Worm (Caenorhabditis elegans): ENCODE data around the gene nhr-97.

nhr-97 gene

ce11 chrIV:9798307-9798706 lies 40.9 kb downstream of the nhr-97 start (continued):
- TF ChIP-seq Y105C5A.15 (GFP tag; IDR thresholded peaks at IDR 0.05): no peak
- TF ChIP-seq ceh-32 (tag; optimal IDR thresholded peaks at IDR 0.05; ENCODE audit: poor library complexity): no peak
- peak; percentile 27 for TF ChIP-seq hlh-30 (tag; optimal IDR thresholded peaks at IDR 0.05; ENCODE audit: insufficient read depth)
- TF ChIP-seq mxl-3 (GFP tag; optimal IDR thresholded peaks at IDR 0.05): no peak
- TF ChIP-seq F37D6.2 (tag; optimal IDR thresholded peaks at IDR 0.05): no peak

ce11 chrIV:9799129-9799528 lies 41.7 kb downstream of the nhr-97 start, which contains the start of gene fat-4:
Gene fat-4, plus strand, starts transcription at chrIV:9799429.
- TF ChIP-seq daf-16 (GFP tag; optimal IDR thresholded peaks at IDR 0.05) (no peak), daf-16 (tag; optimal IDR thresholded peaks at IDR 0.05) (no peak), Y75B8A.6 (GFP tag; IDR thresholded peaks at IDR 0.05) (no peak), F49E8.2 (tag; optimal IDR thresholded peaks at IDR 0.05; ENCODE audit: borderline replicate concordance) (no peak), nhr-6 (tag; optimal IDR thresholded peaks at IDR 0.05) (no peak), hlh-30 (tag; optimal IDR thresholded peaks at IDR 0.05; ENCODE audit: insufficient read depth) (no peak), lin-38 (GFP tag; IDR thresholded peaks at IDR 0.05) (no peak), dmd-9 (GFP tag; IDR thresholded peaks at IDR 0.05) (no peak), lin-15B (tag; optimal IDR thresholded peaks at IDR 0.05) (no peak), dmd-8 (GFP tag; IDR thresholded peaks at IDR 0.05) (no peak), lin-13 (GFP tag; optimal IDR thresholded peaks at IDR 0.05) (no peak), lin-29 (GFP tag; IDR thresholded peaks at IDR 0.05) (no peak), tra-1 (GFP tag; IDR thresholded peaks at IDR 0.05) (no peak), ceh-44 (GFP tag; IDR thresholded peaks at IDR 0.05) (no peak)

ce11 chrIV:9799664-9800063 lies 42.2 kb downstream of the nhr-97 start:
- TF ChIP-seq dmd-6 (GFP tag; IDR thresholded peaks at IDR 0.05) (peak; percentile 24; the same call in 1 of the 2 replicates), aly-2 (tag; optimal IDR thresholded peaks at IDR 0.05) (no peak), nhr-102 (tag; optimal IDR thresholded peaks at IDR 0.05) (no peak), aha-1 (tag) (peak; percentile 84), lsy-2 (tag; optimal IDR thresholded peaks at IDR 0.05) (peak in 1 of 2 experiments; percentile 4), dve-1 (tag; optimal IDR thresholded peaks at IDR 0.05; ENCODE audit: insufficient read depth) (peak; percentile 41), T20F7.1 (GFP tag; optimal IDR thresholded peaks at IDR 0.05) (peak; percentile 28), F26F4.8 (GFP tag; conservative IDR thresholded peaks at IDR 0.05) (no peak), hlh-30 (tag; optimal IDR thresholded peaks at IDR 0.05; ENCODE audit: insufficient read depth) (peak; percentile 42), daf-16 (GFP tag; optimal IDR thresholded peaks at IDR 0.05) (no peak), daf-16 (tag; optimal IDR thresholded peaks at IDR 0.05) (peak; percentile 53), mxl-2 (GFP tag; conservative IDR thresholded peaks at IDR 0.05) (peak; percentile 93), hlh-11 (tag; optimal IDR thresholded peaks at IDR 0.05) (peak; percentile 55), dpl-1 (GFP tag; optimal IDR thresholded peaks at IDR 0.05) (no peak), ama-1 (optimal IDR thresholded peaks at IDR 0.05) (no peak)

ce11 chrIV:9801418-9801817 lies 44.0 kb downstream of the nhr-97 start:
- TF ChIP-seq dmd-9 (GFP tag; IDR thresholded peaks at IDR 0.05) (no peak), ceh-20 (GFP tag; IDR thresholded peaks at IDR 0.05) (peak; percentile 85), lin-1 (GFP tag; IDR thresholded peaks at IDR 0.05) (peak; percentile 95), T20F7.1 (GFP tag; optimal IDR thresholded peaks at IDR 0.05) (peak; percentile 53), snpc-4 (tag; optimal IDR thresholded peaks at IDR 0.05) (no peak), hif-1 (tag; optimal IDR thresholded peaks at IDR 0.05) (peak; percentile 24 to 79), lsy-2 (tag; optimal IDR thresholded peaks at IDR 0.05) (peak in 1 of 2 experiments; percentile 70), mxl-3 (GFP tag; optimal IDR thresholded peaks at IDR 0.05) (peak; percentile 28), php-3 (GFP tag; IDR thresholded peaks at IDR 0.05) (peak; percentile 99), mdt-29 (GFP tag; IDR thresholded peaks at IDR 0.05) (peak; percentile 70), D1046.2 (GFP tag; IDR thresholded peaks at IDR 0.05) (no peak), unc-62 (GFP tag; optimal IDR thresholded peaks at IDR 0.05 in 1 of 2) (peak; percentile 18 to 66), unc-62 (tag; optimal IDR thresholded peaks at IDR 0.05) (no peak), aha-1 (tag) (peak; percentile 83), daf-16 (GFP tag; optimal IDR thresholded peaks at IDR 0.05) (peak in 1 of 2 experiments; percentile 40), daf-16 (tag; optimal IDR thresholded peaks at IDR 0.05) (peak; percentile 92), pqm-1 (tag; optimal IDR thresholded peaks at IDR 0.05) (peak; percentile 98), dmd-6 (GFP tag; IDR thresholded peaks at IDR 0.05) (peak; percentile 98), egl-43 (GFP tag; IDR thresholded peaks at IDR 0.05) (no peak), mes-2 (tag; optimal IDR thresholded peaks at IDR 0.05; ENCODE audit: poor library complexity, severe bottlenecking) (peak; percentile 26), spr-3 (GFP tag; optimal IDR thresholded peaks at IDR 0.05) (no peak), skn-1 (tag; optimal IDR thresholded peaks at IDR 0.05) (no peak), dve-1 (tag; optimal IDR thresholded peaks at IDR 0.05; ENCODE audit: insufficient read depth) (peak; percentile 93), daf-8 (GFP tag; IDR thresholded peaks at IDR 0.05) (no peak)
